Worm (Caenorhabditis elegans): ENCODE results near the gene skpo-2.

Gene skpo-2

ce11 chrII:3448776-3449280, 12.5 kb upstream of the skpo-2 start, which contains the start of gene C16C8.25:
Gene C16C8.25, plus strand, starts transcription at chrII:3449230.
- TF ChIP-seq alr-1 (tag; optimal IDR thresholded peaks at IDR 0.05; ENCODE audit: borderline replicate concordance) (no peak), nhr-76 (tag; optimal IDR thresholded peaks at IDR 0.05) (no peak), ceh-90 (tag; optimal IDR thresholded peaks at IDR 0.05) (no peak), Y116A8C.19 (tag; optimal IDR thresholded peaks at IDR 0.05; ENCODE audit: borderline replicate concordance) (no peak)

ce11 chrII:3447906-3448305, 11.6 kb upstream of the skpo-2 start, which contains the start of gene C16C8.21:
Gene C16C8.21, plus strand, starts transcription at chrII:3448206.
- TF ChIP-seq efl-3 (GFP tag; optimal IDR thresholded peaks at IDR 0.05), result no peak
- no peak for TF ChIP-seq nhr-11 (tag; optimal IDR thresholded peaks at IDR 0.05)

- TF ChIP-seq mef-2 (tag; optimal IDR thresholded peaks at IDR 0.05) (no peak), mab-9 (GFP tag; IDR thresholded peaks at IDR 0.05) (no peak), lin-13 (GFP tag; optimal IDR thresholded peaks at IDR 0.05) (no peak), egl-27 (tag; optimal IDR thresholded peaks at IDR 0.05) (no peak), egl-13 (tag; optimal IDR thresholded peaks at IDR 0.05) (no peak), mep-1 (tag; optimal IDR thresholded peaks at IDR 0.05) (no peak), unc-30 (tag; optimal IDR thresholded peaks at IDR 0.05) (no peak), irx-1 (tag; optimal IDR thresholded peaks at IDR 0.05) (no peak), nhr-77 (tag; optimal IDR thresholded peaks at IDR 0.05) (no peak), dpl-1 (GFP tag; optimal IDR thresholded peaks at IDR 0.05) (no peak), lin-15B (tag; optimal IDR thresholded peaks at IDR 0.05) (no peak), snu-23 (GFP tag; optimal IDR thresholded peaks at IDR 0.05) (no peak), nhr-85 (tag) (no peak), ets-5 (GFP tag; IDR thresholded peaks at IDR 0.05) (no peak)
Measured at ce11 chrII:3446647-3447046, 10.3 kb upstream of the skpo-2 start, which contains the start of the genes C16C8.20 and gldi-6. Gene C16C8.20, plus strand, starts transcription at chrII:3446947. Gene gldi-6, plus strand, starts transcription at chrII:3446947.

- TF ChIP-seq nhr-47 (tag; optimal IDR thresholded peaks at IDR 0.05), result no peak
- TF ChIP-seq irx-1 (tag; optimal IDR thresholded peaks at IDR 0.05), result no peak
- no peak for TF ChIP-seq lin-15B (tag; optimal IDR thresholded peaks at IDR 0.05)
- TF ChIP-seq unc-130 (tag; optimal IDR thresholded peaks at IDR 0.05), result no peak
- TF ChIP-seq alr-1 (tag; optimal IDR thresholded peaks at IDR 0.05; ENCODE audit: borderline replicate concordance), result no peak
- no peak for TF ChIP-seq ceh-8 (GFP tag; optimal IDR thresholded peaks at IDR 0.05)
- no peak for TF ChIP-seq unc-98 (GFP tag; IDR thresholded peaks at IDR 0.05)
- TF ChIP-seq egl-13 (tag; optimal IDR thresholded peaks at IDR 0.05), result no peak
Measured at ce11 chrII:3445285-3445806, 9.0 kb upstream of the skpo-2 start, which contains the start of the genes C16C8.5 and C16C8.16. Gene C16C8.5, minus strand, starts transcription at chrII:3445385. Gene C16C8.16, plus strand, starts transcription at chrII:3445756.

ce11 chrII:3444280-3444679, 8.0 kb upstream of the skpo-2 start, which contains the start of gene C16C8.4:
Gene C16C8.4, minus strand, starts transcription at chrII:3444380.
- TF ChIP-seq ceh-82 (tag; optimal IDR thresholded peaks at IDR 0.05), result no peak

ce11 chrII:3443154-3443553, 6.8 kb upstream of the skpo-2 start, which contains the start of gene C16C8.22:
Gene C16C8.22, minus strand, starts transcription at chrII:3443254.
- TF ChIP-seq zag-1 (tag; optimal IDR thresholded peaks at IDR 0.05) (no peak), nhr-71 (tag; optimal IDR thresholded peaks at IDR 0.05) (no peak), skn-1 (tag; optimal IDR thresholded peaks at IDR 0.05) (no peak), tlp-1 (tag; optimal IDR thresholded peaks at IDR 0.05) (no peak), swsn-7 (tag; optimal IDR thresholded peaks at IDR 0.05) (no peak), vab-15 (tag; optimal IDR thresholded peaks at IDR 0.05) (no peak), fos-1 (tag; optimal IDR thresholded peaks at IDR 0.05) (no peak), snpc-4 (tag; optimal IDR thresholded peaks at IDR 0.05) (no peak), nhr-76 (tag; optimal IDR thresholded peaks at IDR 0.05) (no peak), C16A3.4 (tag; optimal IDR thresholded peaks at IDR 0.05) (no peak), fkh-8 (tag; optimal IDR thresholded peaks at IDR 0.05) (no peak), aha-1 (tag; optimal IDR thresholded peaks at IDR 0.05) (no peak), ceh-82 (tag; optimal IDR thresholded peaks at IDR 0.05) (no peak), xbp-1 (tag; optimal IDR thresholded peaks at IDR 0.05) (no peak), lir-3 (tag; optimal IDR thresholded peaks at IDR 0.05; ENCODE audit: poor library complexity) (no peak), hlh-4 (tag; optimal IDR thresholded peaks at IDR 0.05) (no peak), tbx-2 (tag; optimal IDR thresholded peaks at IDR 0.05) (no peak)

Measured in whole organism, L1 larva.